Worm (Caenorhabditis elegans) whole organism, late embryonic: Measurements from ENCODE around the gene T19D2.3.

ENCODE experiments used
- C08G9.2 ChIP-seq: sonication (generic microtip); optimal IDR thresholded peaks from 2 replicates; lab custom pipeline; 2016; ENCODE audit warnings: mild to moderate bottlenecking, missing genetic modification characterization, moderate library complexity, missing compliant biosample characterization
- C38D4.7 ChIP-seq: fragments of 200-800 bp; sonication (Bioruptor generic); optimal IDR thresholded peaks from 2 replicates; lab custom pipeline; 2018; ENCODE audit warnings: mild to moderate bottlenecking, missing genetic modification characterization, moderate library complexity, missing compliant biosample characterization
- F13H6.1 ChIP-seq: sonication (generic microtip); optimal IDR thresholded peaks from 2 replicates; lab custom pipeline; 2016; ENCODE audit warnings: missing genetic modification characterization, missing compliant biosample characterization
- K09A11.1 ChIP-seq: sonication (generic microtip); optimal IDR thresholded peaks from 2 replicates; lab custom pipeline; 2017; ENCODE audit warnings: antibody characterized with exemption, mild to moderate bottlenecking, missing genetic modification characterization, missing compliant biosample characterization; ENCODE audit not compliant: insufficient read depth
- T23F11.4 ChIP-seq: fragments of 200-800 bp; sonication (Bioruptor generic); optimal IDR thresholded peaks from 2 replicates; lab custom pipeline; 2018; ENCODE audit warnings: mild to moderate bottlenecking, missing genetic modification characterization, missing compliant biosample characterization
- ceh-14 ChIP-seq: sonication (generic microtip); optimal IDR thresholded peaks from 2 replicates; lab custom pipeline; 2016; ENCODE audit warnings: missing genotype, missing genetic modification characterization, missing compliant biosample characterization
- ceh-18 ChIP-seq: sonication (generic microtip); optimal IDR thresholded peaks from 2 replicates; lab custom pipeline; 2016; ENCODE audit warnings: missing genetic modification characterization, missing compliant biosample characterization
- ceh-19 ChIP-seq: fragments of 200-800 bp; sonication (Bioruptor generic); optimal IDR thresholded peaks from 2 replicates; lab custom pipeline; 2018; ENCODE audit warnings: mild to moderate bottlenecking, missing genetic modification characterization, missing compliant biosample characterization
- ceh-2 ChIP-seq: sonication (generic microtip); optimal IDR thresholded peaks from 2 replicates; lab custom pipeline; 2016; ENCODE audit warnings: missing genotype, missing genetic modification characterization, missing compliant biosample characterization
- ceh-22 ChIP-seq: sonication (generic microtip); optimal IDR thresholded peaks from 2 replicates; lab custom pipeline; 2017; ENCODE audit warnings: missing biosample characterization, missing genetic modification characterization
- ceh-24 ChIP-seq: sonication (generic microtip); optimal IDR thresholded peaks from 2 replicates; lab custom pipeline; 2016; ENCODE audit warnings: mild to moderate bottlenecking, missing genetic modification characterization, missing compliant biosample characterization
- ceh-30 ChIP-seq: fragments of 150-350 bp; optimal IDR thresholded peaks from 2 replicates; lab custom pipeline; 2014; ENCODE audit warnings: missing biosample characterization, missing genetic modification characterization
- ceh-31 ChIP-seq: sonication (generic microtip); optimal IDR thresholded peaks from 2 replicates; lab custom pipeline; 2016; ENCODE audit warnings: missing genetic modification characterization, missing compliant biosample characterization
- ceh-34 ChIP-seq: sonication (generic microtip); optimal IDR thresholded peaks from 2 replicates; lab custom pipeline; 2016; ENCODE audit warnings: mild to moderate bottlenecking, missing genetic modification characterization, missing compliant biosample characterization
- ceh-45 ChIP-seq: fragments of 200-800 bp; sonication (Bioruptor generic); IDR thresholded peaks from 2 replicates; pipeline ENCODE4 v1.3.6; 2022; ENCODE audit warnings: missing genetic modification reagents, missing genetic modification characterization, missing compliant biosample characterization
- ceh-48 ChIP-seq: sonication (generic microtip); optimal IDR thresholded peaks from 2 replicates; lab custom pipeline; 2016; ENCODE audit warnings: missing genetic modification characterization, inconsistent platforms, missing compliant biosample characterization
- che-1 ChIP-seq: sonication (generic microtip); optimal IDR thresholded peaks from 2 replicates; lab custom pipeline; 2016; ENCODE audit warnings: mild to moderate bottlenecking, missing genetic modification characterization, missing compliant biosample characterization
- dve-1 ChIP-seq: sonication (generic microtip); optimal IDR thresholded peaks from 2 replicates; lab custom pipeline; 2017; ENCODE audit warnings: antibody characterized with exemption, mild to moderate bottlenecking, missing genetic modification characterization, missing compliant biosample characterization
- elt-2 ChIP-seq: sonication (generic microtip); optimal IDR thresholded peaks from 2 replicates; lab custom pipeline; 2016; ENCODE audit warnings: missing genetic modification reagents, missing genetic modification characterization, missing compliant biosample characterization
- eyg-1 ChIP-seq: sonication (generic microtip); optimal IDR thresholded peaks from 2 replicates; lab custom pipeline; 2016; ENCODE audit warnings: missing genotype, missing genetic modification characterization, missing compliant biosample characterization
- fax-1 ChIP-seq: sonication (generic microtip); optimal IDR thresholded peaks from 2 replicates; lab custom pipeline; 2016; ENCODE audit warnings: missing genotype, missing genetic modification characterization, missing compliant biosample characterization
- gmeb-2 ChIP-seq: sonication (generic microtip); optimal IDR thresholded peaks from 2 replicates; lab custom pipeline; 2016; ENCODE audit warnings: missing genetic modification characterization, inconsistent platforms, missing compliant biosample characterization
- hlh-15 ChIP-seq: sonication (generic microtip); optimal IDR thresholded peaks from 2 replicates; lab custom pipeline; 2016; ENCODE audit warnings: missing genetic modification characterization, missing compliant biosample characterization
- hlh-8 ChIP-seq: sonication (generic microtip); optimal IDR thresholded peaks from 2 replicates; lab custom pipeline; 2016; ENCODE audit warnings: missing genotype, missing genetic modification characterization, missing compliant biosample characterization
- lim-6 ChIP-seq: sonication (generic microtip); optimal IDR thresholded peaks from 2 replicates; lab custom pipeline; 2016; ENCODE audit warnings: missing genetic modification characterization, missing compliant biosample characterization
- lin-11 ChIP-seq: fragments of 200-800 bp; sonication (Bioruptor generic); optimal IDR thresholded peaks from 2 replicates; lab custom pipeline; 2018; ENCODE audit warnings: mild to moderate bottlenecking, missing genetic modification characterization, missing compliant biosample characterization
- madf-2 ChIP-seq: sonication (generic microtip); optimal IDR thresholded peaks from 2 replicates; lab custom pipeline; 2017; ENCODE audit warnings: missing genetic modification characterization, missing compliant biosample characterization
- mec-3 ChIP-seq: sonication (generic microtip); optimal IDR thresholded peaks from 2 replicates; lab custom pipeline; 2016; ENCODE audit warnings: borderline replicate concordance, missing genetic modification characterization, missing compliant biosample characterization
- nfya-1 ChIP-seq: sonication (generic microtip); optimal IDR thresholded peaks from 2 replicates; lab custom pipeline; 2017; ENCODE audit warnings: missing genetic modification characterization, mild to moderate bottlenecking, missing compliant biosample characterization, antibody characterized with exemption, moderate library complexity
- nhr-11 ChIP-seq: fragments of 150-350 bp; optimal IDR thresholded peaks from 2 replicates; lab custom pipeline; 2014; ENCODE audit warnings: missing biosample characterization, missing genetic modification characterization
- nhr-232 ChIP-seq: sonication (generic microtip); optimal IDR thresholded peaks from 2 replicates; lab custom pipeline; 2016; ENCODE audit warnings: missing genetic modification characterization, missing compliant biosample characterization
- npax-4 ChIP-seq: sonication (generic microtip); optimal IDR thresholded peaks from 2 replicates; lab custom pipeline; 2016; ENCODE audit warnings: missing genetic modification characterization, missing compliant biosample characterization
- odd-2 ChIP-seq: sonication (generic microtip); optimal IDR thresholded peaks from 2 replicates; lab custom pipeline; 2017; ENCODE audit warnings: antibody characterized with exemption, mild to moderate bottlenecking, missing genetic modification characterization, missing compliant biosample characterization
- pag-3 ChIP-seq: sonication (generic microtip); optimal IDR thresholded peaks from 2 replicates; lab custom pipeline; 2016; ENCODE audit warnings: missing compliant biosample characterization, missing genetic modification characterization, borderline replicate concordance
- pha-4 ChIP-seq: fragments of 150-350 bp; optimal IDR thresholded peaks from 2 replicates; lab custom pipeline; 2018; ENCODE audit warnings: missing biosample characterization, missing genetic modification reagents, missing genetic modification characterization
- pqm-1 ChIP-seq: sonication (generic microtip); optimal IDR thresholded peaks from 2 replicates; lab custom pipeline; 2016; ENCODE audit warnings: missing genetic modification characterization, missing compliant biosample characterization
- pros-1 ChIP-seq: fragments of 150-350 bp; optimal IDR thresholded peaks from 2 replicates; lab custom pipeline; 2014; ENCODE audit warnings: missing biosample characterization, missing genetic modification reagents, missing genetic modification characterization
- ref-2 ChIP-seq: sonication (generic microtip); optimal IDR thresholded peaks from 2 replicates; lab custom pipeline; 2016; ENCODE audit warnings: missing genetic modification characterization, missing compliant biosample characterization
- rnt-1 ChIP-seq: sonication (generic microtip); optimal IDR thresholded peaks from 2 replicates; lab custom pipeline; 2016; ENCODE audit warnings: missing genetic modification characterization, missing compliant biosample characterization
- sox-4 ChIP-seq: sonication (generic microtip); optimal IDR thresholded peaks from 2 replicates; lab custom pipeline; 2017; ENCODE audit warnings: mild to moderate bottlenecking, missing genetic modification characterization, inconsistent platforms, missing compliant biosample characterization
- tbx-2 ChIP-seq: sonication (generic microtip); optimal IDR thresholded peaks from 2 replicates; lab custom pipeline; 2016; ENCODE audit warnings: missing genetic modification characterization, missing compliant biosample characterization
- tbx-7 ChIP-seq: sonication (generic microtip); optimal IDR thresholded peaks from 2 replicates; lab custom pipeline; 2016; ENCODE audit warnings: missing genotype, missing genetic modification characterization, missing compliant biosample characterization
- ttx-3 ChIP-seq: sonication (generic microtip); optimal IDR thresholded peaks from 2 replicates; lab custom pipeline; 2016; ENCODE audit warnings: missing genetic modification reagents, missing genetic modification characterization, missing compliant biosample characterization
- unc-42 ChIP-seq: sonication (generic microtip); optimal IDR thresholded peaks from 2 replicates; lab custom pipeline; 2016; ENCODE audit warnings: missing genotype, missing genetic modification characterization, missing compliant biosample characterization
- unc-55 ChIP-seq: sonication (generic microtip); optimal IDR thresholded peaks from 2 replicates; lab custom pipeline; 2017; ENCODE audit warnings: missing biosample characterization, missing genetic modification reagents, missing genetic modification characterization
- zip-5 ChIP-seq: sonication (generic microtip); optimal IDR thresholded peaks from 2 replicates; lab custom pipeline; 2016; ENCODE audit warnings: missing genetic modification characterization, missing compliant biosample characterization

T19D2.3 gene

DNA sequence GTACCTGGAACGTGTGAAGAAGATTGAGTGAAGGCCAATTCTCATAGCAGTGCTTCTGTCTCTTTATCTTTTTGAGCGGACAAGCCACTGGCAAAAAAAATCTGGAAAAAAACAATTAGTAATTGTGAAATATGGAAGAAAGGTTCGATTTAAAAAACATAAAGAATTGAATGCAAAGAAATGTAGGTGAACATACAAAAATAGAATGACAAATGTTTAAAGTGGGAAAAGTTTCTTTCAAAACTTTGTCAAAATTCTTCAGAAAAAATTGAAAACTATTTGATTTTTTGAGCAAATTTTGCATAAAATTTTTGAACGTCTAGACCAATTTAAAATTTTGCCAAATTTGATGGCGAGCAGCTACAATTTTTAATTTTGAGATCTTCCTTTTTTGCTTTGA lies 4.2 kb downstream of the T19D2.3 start, which contains the start of gene ptp-4A2:
ptp-4A2 (minus strand) TSS at position 101 of the 400 bp plus-strand sequence.
- no peak for TF ChIP-seq ceh-45 (GFP tag; lab: Robert Waterston, UW)
- no peak for TF ChIP-seq ceh-18 (tag; lab: Kevin White, UChicago)
- TF ChIP-seq sox-4 (tag; lab: Kevin White, UChicago) = no peak
- no peak for TF ChIP-seq dve-1 (tag; lab: Kevin White, UChicago)
- no peak for TF ChIP-seq hlh-15
- TF ChIP-seq T23F11.4 (GFP tag; lab: Kevin White, UChicago) = no peak
- TF ChIP-seq nhr-11 (tag; lab: Kevin White, UChicago) = no peak
- no peak for TF ChIP-seq gmeb-2
- no peak for TF ChIP-seq madf-2 (tag; lab: Kevin White, UChicago)
- no peak for TF ChIP-seq pros-1 (tag; lab: Kevin White, UChicago)
- no peak for TF ChIP-seq fax-1 (tag; lab: Kevin White, UChicago)
- no peak for TF ChIP-seq che-1 (tag; lab: Kevin White, UChicago)
- no peak for TF ChIP-seq lim-6 (tag; lab: Kevin White, UChicago)
- TF ChIP-seq ceh-2 (tag; lab: Kevin White, UChicago) = no peak
- TF ChIP-seq ceh-30 (tag; lab: Kevin White, UChicago) = no peak
- TF ChIP-seq unc-42 (tag; lab: Kevin White, UChicago) = no peak
- TF ChIP-seq tbx-2 (tag; lab: Kevin White, UChicago) = no peak

ce11 chrX:3944073-3944472 lies 5.0 kb downstream of the T19D2.3 start:
- TF ChIP-seq eyg-1 (tag; lab: Kevin White, UChicago) = no peak
- TF ChIP-seq ceh-48 (tag; lab: Kevin White, UChicago) = no peak
- TF ChIP-seq K09A11.1 (tag; lab: Kevin White, UChicago) = no peak
- TF ChIP-seq elt-2 (tag; lab: Kevin White, UChicago) = peak; percentile 35
- TF ChIP-seq nhr-232 (tag; lab: Kevin White, UChicago) = no peak
- TF ChIP-seq ceh-22 (tag; lab: Kevin White, UChicago) = no peak
- TF ChIP-seq ref-2 (tag; lab: Kevin White, UChicago) = no peak
- TF ChIP-seq ceh-2 (tag; lab: Kevin White, UChicago) = no peak

- TF ChIP-seq lin-11 (tag; lab: Kevin White, UChicago) (no peak), unc-42 (tag; lab: Kevin White, UChicago) (peak; percentile 38), pha-4 (tag; lab: Kevin White, UChicago) (no peak)
These were observed 6.0 kb downstream of the T19D2.3 start for ce11 chrX:3944961-3945587.

DNA sequence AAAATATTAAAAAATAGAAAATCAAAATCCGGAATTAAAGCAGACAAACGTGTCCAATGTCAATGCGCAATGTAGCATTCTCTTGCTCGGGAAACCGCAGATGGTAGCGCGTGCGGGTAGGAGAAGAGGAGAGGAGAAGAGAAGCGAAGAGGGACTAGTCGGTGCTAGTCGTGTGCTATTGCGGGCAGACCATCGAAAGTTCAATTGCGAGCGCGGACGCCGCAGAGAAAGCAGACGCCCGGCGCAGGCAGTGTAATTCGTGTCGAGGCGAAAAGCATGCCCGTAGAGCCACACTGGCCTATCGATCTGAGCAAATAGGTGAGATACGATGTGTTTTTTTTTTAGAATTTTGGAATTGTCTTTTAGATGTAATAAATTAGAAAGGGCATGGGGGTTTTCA lies 6.6 kb downstream of the T19D2.3 start:
- TF ChIP-seq pag-3 (tag; lab: Kevin White, UChicago) (no peak), ceh-31 (tag; lab: Kevin White, UChicago) (peak; percentile 48), lim-6 (tag; lab: Kevin White, UChicago) (no peak), ceh-30 (tag; lab: Kevin White, UChicago) (no peak), tbx-7 (tag; lab: Kevin White, UChicago) (no peak), zip-5 (tag; lab: Kevin White, UChicago) (no peak), F13H6.1 (tag; lab: Kevin White, UChicago) (peak; percentile 40), mec-3 (no peak), pqm-1 (tag; lab: Kevin White, UChicago) (no peak), hlh-15 (no peak), ceh-34 (tag; lab: Kevin White, UChicago) (peak; percentile 55), lin-11 (tag; lab: Kevin White, UChicago) (no peak), ceh-18 (tag; lab: Kevin White, UChicago) (peak; percentile 63), unc-55 (GFP tag; lab: Kevin White, UChicago) (peak; percentile 23), npax-4 (tag; lab: Kevin White, UChicago) (no peak), odd-2 (no peak), che-1 (tag; lab: Kevin White, UChicago) (no peak), C08G9.2 (tag; lab: Kevin White, UChicago) (no peak), rnt-1 (tag; lab: Kevin White, UChicago) (peak; percentile 50), pha-4 (tag; lab: Kevin White, UChicago) (no peak), C38D4.7 (GFP tag; lab: Kevin White, UChicago) (no peak), ceh-14 (tag; lab: Kevin White, UChicago) (no peak), ceh-19 (no peak), ttx-3 (no peak), hlh-8 (tag; lab: Kevin White, UChicago) (no peak), ceh-24 (tag; lab: Kevin White, UChicago) (no peak), nfya-1 (tag; lab: Kevin White, UChicago) (peak; percentile 57), fax-1 (tag; lab: Kevin White, UChicago) (no peak)
